Worm (Caenorhabditis elegans): ENCODE results near the gene C14A11.2.

C14A11.2 gene

DNA sequence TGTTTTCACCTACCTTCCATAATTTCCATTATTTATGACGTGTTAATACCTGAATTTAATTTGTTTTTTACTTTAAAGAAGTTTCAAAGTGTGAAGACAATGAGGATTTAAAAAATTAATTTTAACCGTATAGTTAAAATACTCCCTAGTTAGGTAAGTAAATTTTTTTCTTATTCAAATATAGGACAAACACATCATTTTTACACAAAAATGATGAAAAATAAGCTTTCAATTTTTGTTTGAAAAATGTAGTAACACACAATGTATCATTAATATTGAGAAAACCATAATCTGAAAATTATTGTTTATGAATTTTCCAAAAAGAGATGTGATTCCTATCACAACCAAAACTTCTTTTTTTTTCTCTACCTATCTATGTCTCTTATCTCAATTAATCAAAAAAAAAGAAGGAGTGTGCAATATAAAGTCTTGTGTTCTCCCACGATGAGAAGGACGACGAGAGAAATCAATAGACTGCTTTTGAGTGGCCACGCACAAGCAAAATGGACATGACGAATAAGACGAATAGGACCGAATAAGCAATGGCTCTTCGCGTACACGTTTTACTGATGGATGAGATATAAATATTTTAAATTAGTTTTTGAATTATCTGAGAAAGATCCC, 11.3 kb downstream of the C14A11.2 start, which contains the start of gene C14A11.6:
Gene C14A11.6 (minus strand): TSS at position 51 of the 624 bp plus-strand sequence.
- no peak for TF ChIP-seq F13C5.2 (tag; optimal IDR thresholded peaks at IDR 0.05)
- TF ChIP-seq ceh-36 (tag; optimal IDR thresholded peaks at IDR 0.05) = no peak
- TF ChIP-seq flt-1 (GFP tag; IDR thresholded peaks at IDR 0.05) = no peak
- no peak for TF ChIP-seq tra-4 (tag; optimal IDR thresholded peaks at IDR 0.05)
- TF ChIP-seq ceh-13 (GFP tag; optimal IDR thresholded peaks at IDR 0.05) = no peak
- no peak for TF ChIP-seq ama-1 (optimal IDR thresholded peaks at IDR 0.05)
- no peak for TF ChIP-seq hnd-1 (tag; optimal IDR thresholded peaks at IDR 0.05)
- TF ChIP-seq tbx-11 (GFP tag; IDR thresholded peaks at IDR 0.05) = no peak
- TF ChIP-seq ets-7 (tag; optimal IDR thresholded peaks at IDR 0.05) = no peak
- TF ChIP-seq hmbx-1 (tag; optimal IDR thresholded peaks at IDR 0.05) = no peak
- no peak for TF ChIP-seq B0310.2 (tag; optimal IDR thresholded peaks at IDR 0.05)
- no peak for TF ChIP-seq tbx-37 (GFP tag; conservative IDR thresholded peaks at IDR 0.05)
- TF ChIP-seq sea-1 (GFP tag; conservative IDR thresholded peaks at IDR 0.05) = no peak
- TF ChIP-seq scrt-1 (GFP tag; IDR thresholded peaks at IDR 0.05) = no peak
- no peak for TF ChIP-seq aly-1 (tag; optimal IDR thresholded peaks at IDR 0.05)
- TF ChIP-seq pes-1 (GFP tag; IDR thresholded peaks at IDR 0.05) = no peak
- TF ChIP-seq hmg-4 (GFP tag; optimal IDR thresholded peaks at IDR 0.05) = no peak

DNA sequence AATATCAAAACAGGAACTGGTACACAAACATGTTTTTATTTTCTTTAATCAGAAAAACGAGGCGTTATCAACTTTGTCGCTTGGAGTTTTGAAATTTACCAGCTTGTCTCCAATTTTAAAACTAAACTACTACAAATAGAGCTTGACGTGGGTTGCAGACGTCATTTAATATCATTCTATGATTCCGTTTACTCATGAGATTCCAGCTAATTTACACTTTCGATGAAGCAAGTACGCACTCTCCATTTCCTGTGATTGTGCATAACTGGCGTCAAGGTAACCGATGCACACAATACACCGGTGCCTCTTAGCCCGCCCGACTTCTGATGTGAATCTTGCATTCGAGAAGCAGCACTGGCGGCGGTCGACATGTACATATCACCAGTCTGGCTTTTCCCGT, 16.0 kb downstream of the C14A11.2 start:
- TF ChIP-seq ceh-13 (GFP tag; optimal IDR thresholded peaks at IDR 0.05) = no peak

DNA sequence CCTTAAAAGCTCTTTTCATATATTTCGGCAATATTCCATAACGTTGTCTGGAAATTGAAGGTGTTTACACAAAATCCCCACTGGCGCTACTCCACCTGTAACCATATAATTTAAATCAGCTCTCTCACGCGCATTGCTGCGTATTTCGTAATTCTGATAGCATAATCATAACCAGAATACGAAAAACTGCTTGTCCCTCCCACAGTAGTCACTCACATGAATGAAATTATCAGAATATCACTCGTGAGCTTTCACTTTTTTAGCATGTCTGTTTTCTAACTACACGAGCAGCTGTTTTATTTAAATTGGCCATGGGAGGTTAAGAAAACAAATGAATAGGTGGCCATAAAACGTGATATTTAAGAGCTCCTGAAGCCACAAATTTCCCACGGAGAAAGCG, 16.8 kb downstream of the C14A11.2 start:
- TF ChIP-seq tra-4 (tag; optimal IDR thresholded peaks at IDR 0.05) (no peak), F13C5.2 (tag; optimal IDR thresholded peaks at IDR 0.05) (no peak), sea-1 (GFP tag; conservative IDR thresholded peaks at IDR 0.05) (no peak), ceh-13 (GFP tag; optimal IDR thresholded peaks at IDR 0.05) (no peak), hnd-1 (tag; optimal IDR thresholded peaks at IDR 0.05) (no peak), flt-1 (GFP tag; IDR thresholded peaks at IDR 0.05) (no peak)

DNA sequence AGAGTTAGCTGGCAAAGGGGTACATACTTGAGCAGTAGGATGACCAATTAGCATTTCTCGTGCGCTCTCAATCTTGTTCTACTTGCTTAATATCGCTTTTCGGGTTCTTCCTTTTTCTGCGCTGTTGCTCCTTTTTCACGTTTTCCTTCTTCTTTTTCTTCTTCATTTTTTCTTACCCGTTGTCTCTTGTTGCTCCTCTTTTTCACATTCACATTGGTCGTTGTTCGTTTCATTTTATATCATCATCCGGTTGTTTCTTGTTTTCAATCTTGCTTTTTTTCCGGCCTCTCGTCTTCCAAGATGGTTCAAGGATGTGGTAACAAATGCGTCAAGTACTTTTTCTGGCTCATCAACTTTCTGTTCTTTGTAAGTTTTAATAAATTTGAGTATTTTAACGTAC, 17.2 kb downstream of the C14A11.2 start, which contains the start of gene tsp-6:
Gene tsp-6 (plus strand): TSS at position 301 of the 400 bp plus-strand sequence.
- TF ChIP-seq pes-1 (GFP tag; IDR thresholded peaks at IDR 0.05) (no peak), B0310.2 (tag; optimal IDR thresholded peaks at IDR 0.05) (no peak), ceh-13 (GFP tag; optimal IDR thresholded peaks at IDR 0.05) (no peak), aly-1 (tag; optimal IDR thresholded peaks at IDR 0.05) (no peak), ets-7 (tag; optimal IDR thresholded peaks at IDR 0.05) (no peak), scrt-1 (GFP tag; IDR thresholded peaks at IDR 0.05) (no peak), hnd-1 (tag; optimal IDR thresholded peaks at IDR 0.05) (no peak), ama-1 (optimal IDR thresholded peaks at IDR 0.05) (no peak), ceh-36 (tag; optimal IDR thresholded peaks at IDR 0.05) (no peak), hmbx-1 (tag; optimal IDR thresholded peaks at IDR 0.05) (no peak), flt-1 (GFP tag; IDR thresholded peaks at IDR 0.05) (no peak), tra-4 (tag; optimal IDR thresholded peaks at IDR 0.05) (no peak), sea-1 (GFP tag; conservative IDR thresholded peaks at IDR 0.05) (no peak), tbx-11 (GFP tag; IDR thresholded peaks at IDR 0.05) (no peak), tbx-37 (GFP tag; conservative IDR thresholded peaks at IDR 0.05) (no peak), F13C5.2 (tag; optimal IDR thresholded peaks at IDR 0.05) (no peak), hmg-4 (GFP tag; optimal IDR thresholded peaks at IDR 0.05) (no peak)

DNA sequence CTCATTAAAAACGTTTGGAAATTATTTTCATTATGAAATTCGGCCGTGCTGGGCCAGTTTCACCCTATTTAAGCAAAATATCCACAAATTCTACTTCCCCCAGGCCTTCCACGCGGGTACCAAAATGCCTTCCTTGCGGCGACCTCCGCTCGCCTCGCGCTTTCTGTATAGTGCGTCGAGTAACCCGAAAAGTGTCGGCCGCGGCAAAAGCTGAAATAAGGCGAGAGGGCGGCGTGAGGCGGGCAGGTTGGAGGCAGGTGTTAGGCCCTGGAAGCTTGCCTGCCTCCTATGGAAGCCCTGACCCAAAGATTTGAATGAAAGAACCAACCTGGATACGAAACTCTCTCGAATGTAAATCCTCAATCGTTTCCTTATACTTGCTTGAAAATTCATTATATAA, 23.4 kb downstream of the C14A11.2 start:
- TF ChIP-seq hmbx-1 (tag; optimal IDR thresholded peaks at IDR 0.05) (no peak), ceh-36 (tag; optimal IDR thresholded peaks at IDR 0.05) (no peak), tbx-37 (GFP tag; conservative IDR thresholded peaks at IDR 0.05) (no peak), pes-1 (GFP tag; IDR thresholded peaks at IDR 0.05) (no peak), sea-1 (GFP tag; conservative IDR thresholded peaks at IDR 0.05) (no peak), scrt-1 (GFP tag; IDR thresholded peaks at IDR 0.05) (no peak), hmg-4 (GFP tag; optimal IDR thresholded peaks at IDR 0.05) (no peak), B0310.2 (tag; optimal IDR thresholded peaks at IDR 0.05) (no peak), ets-7 (tag; optimal IDR thresholded peaks at IDR 0.05) (no peak), ama-1 (optimal IDR thresholded peaks at IDR 0.05) (no peak), tbx-11 (GFP tag; IDR thresholded peaks at IDR 0.05) (no peak), flt-1 (GFP tag; IDR thresholded peaks at IDR 0.05) (no peak), ceh-13 (GFP tag; optimal IDR thresholded peaks at IDR 0.05) (no peak), F13C5.2 (tag; optimal IDR thresholded peaks at IDR 0.05) (no peak), tra-4 (tag; optimal IDR thresholded peaks at IDR 0.05) (no peak), aly-1 (tag; optimal IDR thresholded peaks at IDR 0.05) (no peak)

DNA sequence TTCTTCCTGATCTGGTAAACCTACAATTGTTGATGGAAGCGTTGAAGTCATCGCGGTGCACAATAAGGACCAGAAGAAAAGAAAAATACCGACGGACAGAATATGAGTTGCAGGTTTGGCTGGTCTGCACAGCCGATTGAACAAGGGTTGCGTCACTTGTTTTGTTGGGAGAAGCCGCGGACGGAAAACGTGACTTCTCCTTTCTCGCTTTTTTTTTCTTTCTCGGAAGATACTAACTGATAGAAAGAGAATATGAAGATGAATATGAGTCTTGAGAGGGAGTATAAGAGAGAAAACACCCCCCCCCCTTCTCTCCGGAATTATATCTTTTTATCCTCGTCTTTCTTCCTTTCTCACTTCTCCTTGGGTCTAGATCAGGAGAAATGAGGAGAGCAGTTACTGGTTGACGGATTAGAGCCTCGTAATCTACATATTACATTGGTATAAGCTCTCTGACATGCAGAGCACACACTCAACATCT, 24.8 kb downstream of the C14A11.2 start, which contains the start of gene ssr-2:
Gene ssr-2 (minus strand): TSS at position 51 of the 481 bp plus-strand sequence.
- TF ChIP-seq ceh-13 (GFP tag; optimal IDR thresholded peaks at IDR 0.05) (no peak), pes-1 (GFP tag; IDR thresholded peaks at IDR 0.05) (no peak), ceh-36 (tag; optimal IDR thresholded peaks at IDR 0.05) (no peak), ama-1 (optimal IDR thresholded peaks at IDR 0.05) (no peak), aly-1 (tag; optimal IDR thresholded peaks at IDR 0.05) (no peak), hmbx-1 (tag; optimal IDR thresholded peaks at IDR 0.05) (no peak), flt-1 (GFP tag; IDR thresholded peaks at IDR 0.05) (no peak), hmg-4 (GFP tag; optimal IDR thresholded peaks at IDR 0.05) (no peak)

DNA sequence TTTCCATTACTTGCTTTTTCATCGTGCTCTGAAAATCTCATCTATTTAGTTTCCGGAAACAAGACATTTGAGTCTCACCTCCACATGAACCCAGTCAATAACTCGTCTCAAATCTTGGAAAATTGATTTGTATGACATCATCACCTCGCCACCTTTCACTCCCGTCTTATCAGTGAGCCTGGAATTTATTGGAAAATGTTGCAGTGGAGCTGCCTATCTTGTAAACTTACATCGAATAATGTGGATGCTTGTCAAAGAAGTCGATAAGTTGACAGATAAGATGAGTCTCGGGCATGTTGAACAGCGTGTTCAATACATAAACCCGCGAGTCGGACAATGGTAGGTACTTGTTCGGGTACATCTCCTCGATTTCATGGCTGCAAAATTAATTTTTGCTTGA, 33.9 kb downstream of the C14A11.2 start:
- TF ChIP-seq hmg-4 (GFP tag; optimal IDR thresholded peaks at IDR 0.05) (no peak), flt-1 (GFP tag; IDR thresholded peaks at IDR 0.05) (no peak), ceh-13 (GFP tag; optimal IDR thresholded peaks at IDR 0.05) (no peak), ama-1 (optimal IDR thresholded peaks at IDR 0.05) (no peak), sea-1 (GFP tag; conservative IDR thresholded peaks at IDR 0.05) (no peak), aly-1 (tag; optimal IDR thresholded peaks at IDR 0.05) (no peak), hmbx-1 (tag; optimal IDR thresholded peaks at IDR 0.05) (no peak), tbx-11 (GFP tag; IDR thresholded peaks at IDR 0.05) (no peak), tbx-37 (GFP tag; conservative IDR thresholded peaks at IDR 0.05) (no peak), B0310.2 (tag; optimal IDR thresholded peaks at IDR 0.05) (no peak), hnd-1 (tag; optimal IDR thresholded peaks at IDR 0.05) (no peak)

All from whole organism, early embryonic.